Worm (Caenorhabditis elegans): ENCODE results near the gene nhr-152.

The nhr-152 gene

DNA sequence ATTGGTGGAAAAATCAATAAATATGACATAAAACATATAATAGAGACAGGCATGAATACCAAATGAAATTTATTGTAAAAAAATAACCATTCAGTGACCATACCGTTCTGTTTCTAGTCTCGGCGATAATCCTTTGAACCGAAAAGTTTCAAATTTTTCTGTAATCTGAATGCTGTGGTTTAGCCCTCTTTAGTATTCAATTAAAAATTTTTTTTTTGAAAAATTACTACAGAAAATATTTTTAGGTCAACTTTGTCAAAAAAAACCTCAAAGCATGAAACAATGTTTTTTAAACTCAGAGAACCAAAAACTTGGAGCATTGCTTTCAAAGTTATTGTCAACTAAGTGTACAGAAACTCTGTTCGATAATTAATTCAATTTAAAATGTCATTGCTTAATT is 22.4 kb downstream of the nhr-152 start, which contains the start of gene ZK105.11:
TSS of gene ZK105.11 (minus strand) at position 101 of the 400 bp plus-strand sequence.
- no peak for TF ChIP-seq peb-1 (tag; optimal IDR thresholded peaks at IDR 0.05)
- TF ChIP-seq unc-62 (GFP tag; optimal IDR thresholded peaks at IDR 0.05), result no peak
- TF ChIP-seq mbf-1 (tag; optimal IDR thresholded peaks at IDR 0.05), result no peak
- TF ChIP-seq fos-1 (tag; optimal IDR thresholded peaks at IDR 0.05), result no peak
- no peak for TF ChIP-seq mab-5 (tag; optimal IDR thresholded peaks at IDR 0.05)
- TF ChIP-seq skn-1 (tag; optimal IDR thresholded peaks at IDR 0.05), result no peak
- no peak for TF ChIP-seq elt-3 (tag; optimal IDR thresholded peaks at IDR 0.05)
- no peak for TF ChIP-seq snpc-4 (tag; optimal IDR thresholded peaks at IDR 0.05)
- TF ChIP-seq lsy-2 (tag; optimal IDR thresholded peaks at IDR 0.05), result no peak
- no peak for TF ChIP-seq egl-27 (tag; optimal IDR thresholded peaks at IDR 0.05)
- no peak for TF ChIP-seq elt-1 (tag; optimal IDR thresholded peaks at IDR 0.05)

DNA sequence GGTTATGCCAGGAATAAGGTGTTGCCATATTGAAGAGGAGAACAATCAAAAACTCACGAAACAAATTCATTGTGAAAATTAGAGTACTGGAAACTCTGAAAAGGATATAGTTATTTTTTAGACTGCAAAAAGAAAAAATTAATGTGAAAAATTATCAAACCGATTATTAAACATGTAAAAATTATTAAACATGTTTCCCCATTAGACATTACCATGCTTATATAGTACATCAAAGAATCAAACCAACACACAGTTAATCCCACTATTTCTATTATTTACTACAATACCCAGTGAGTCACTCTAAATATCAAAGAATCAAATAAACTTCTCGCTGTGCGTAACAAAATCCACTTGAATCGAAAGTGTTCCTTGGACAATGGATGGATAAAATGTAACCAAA is 26.9 kb downstream of the nhr-152 start, which contains the start of gene ZK105.13:
TSS of gene ZK105.13 (minus strand) at position 101 of the 400 bp plus-strand sequence.
- TF ChIP-seq elt-3 (tag; optimal IDR thresholded peaks at IDR 0.05), result no peak
- no peak for TF ChIP-seq C34F6.9 (tag; optimal IDR thresholded peaks at IDR 0.05)
- no peak for TF ChIP-seq Y55F3AM.14 (GFP tag; optimal IDR thresholded peaks at IDR 0.05)
- TF ChIP-seq unc-55 (GFP tag; optimal IDR thresholded peaks at IDR 0.05), result no peak
- no peak for TF ChIP-seq lsy-2 (tag; optimal IDR thresholded peaks at IDR 0.05)
- no peak for TF ChIP-seq ceh-82 (tag; optimal IDR thresholded peaks at IDR 0.05)
- TF ChIP-seq nhr-12 (tag; optimal IDR thresholded peaks at IDR 0.05), result no peak
- no peak for TF ChIP-seq elt-1 (tag; optimal IDR thresholded peaks at IDR 0.05)
- TF ChIP-seq F13H6.1 (tag; optimal IDR thresholded peaks at IDR 0.05), result no peak
- TF ChIP-seq gmeb-1 (tag; optimal IDR thresholded peaks at IDR 0.05), result no peak
- no peak for TF ChIP-seq ztf-1 (GFP tag; conservative IDR thresholded peaks at IDR 0.05)
- TF ChIP-seq nhr-6 (tag; optimal IDR thresholded peaks at IDR 0.05), result no peak
- no peak for TF ChIP-seq peb-1 (tag; optimal IDR thresholded peaks at IDR 0.05)
- TF ChIP-seq unc-39 (tag; optimal IDR thresholded peaks at IDR 0.05), result no peak
- no peak for TF ChIP-seq nhr-25 (tag; optimal IDR thresholded peaks at IDR 0.05)
- no peak for TF ChIP-seq lin-11 (tag; optimal IDR thresholded peaks at IDR 0.05)
- TF ChIP-seq nhr-23 (tag; optimal IDR thresholded peaks at IDR 0.05), result no peak
- no peak for TF ChIP-seq sma-9 (GFP tag; optimal IDR thresholded peaks at IDR 0.05)
- TF ChIP-seq sma-9 (tag; optimal IDR thresholded peaks at IDR 0.05), result no peak

DNA sequence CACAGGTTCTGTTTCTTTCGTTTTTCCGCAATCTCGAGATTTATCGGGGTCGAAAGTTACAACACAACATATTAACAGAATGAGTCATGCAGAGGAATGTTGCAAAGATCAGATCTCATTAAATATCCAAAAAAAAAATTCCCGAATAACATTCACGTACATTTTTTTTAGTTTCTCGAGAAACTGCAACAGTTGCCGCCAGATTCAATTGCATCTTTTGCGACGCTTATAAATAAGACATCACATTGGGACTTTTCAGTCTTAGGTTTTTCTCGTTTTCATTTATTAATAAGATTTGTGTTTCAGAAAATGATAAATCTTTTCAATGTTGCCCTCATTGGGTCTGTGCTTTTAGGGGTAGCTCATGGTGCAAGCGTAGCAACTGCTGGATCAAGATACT is 27.5 kb downstream of the nhr-152 start, which contains the start of gene ZK105.1:
TSS of gene ZK105.1 (plus strand) at position 301 of the 400 bp plus-strand sequence.
- no peak for TF ChIP-seq nhr-23 (tag; optimal IDR thresholded peaks at IDR 0.05)
- no peak for TF ChIP-seq ceh-16 (tag; optimal IDR thresholded peaks at IDR 0.05)
- TF ChIP-seq ZK546.5 (tag; optimal IDR thresholded peaks at IDR 0.05), result no peak
- TF ChIP-seq nhr-25 (tag; optimal IDR thresholded peaks at IDR 0.05), result no peak
- no peak for TF ChIP-seq mab-5 (tag; optimal IDR thresholded peaks at IDR 0.05)
- no peak for TF ChIP-seq gmeb-1 (tag; optimal IDR thresholded peaks at IDR 0.05)

DNA sequence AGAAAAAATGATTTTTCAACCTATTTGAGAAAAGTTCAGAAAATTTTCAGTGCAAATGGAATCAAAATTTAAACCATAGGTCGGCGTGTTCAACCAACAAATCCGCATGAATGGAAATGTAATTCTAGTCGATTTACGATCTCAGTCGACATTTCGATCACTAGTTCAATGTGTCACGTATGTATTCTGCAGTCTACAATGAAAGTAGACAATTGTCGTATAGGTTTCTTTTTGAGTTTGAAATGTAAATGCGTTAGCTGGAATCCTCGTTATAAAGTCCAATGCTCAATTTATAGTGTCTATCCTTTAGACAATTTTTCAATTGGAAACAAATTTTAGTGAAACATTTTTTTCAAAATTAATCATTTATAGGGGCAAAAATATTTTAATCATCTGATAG is 29.9 kb downstream of the nhr-152 start, which contains the start of gene ZK105.12:
TSS of gene ZK105.12 (minus strand) at position 101 of the 400 bp plus-strand sequence.
- TF ChIP-seq nhr-12 (tag; optimal IDR thresholded peaks at IDR 0.05) (no peak), F13H6.1 (tag; optimal IDR thresholded peaks at IDR 0.05) (no peak), egl-27 (tag; optimal IDR thresholded peaks at IDR 0.05) (no peak)

DNA sequence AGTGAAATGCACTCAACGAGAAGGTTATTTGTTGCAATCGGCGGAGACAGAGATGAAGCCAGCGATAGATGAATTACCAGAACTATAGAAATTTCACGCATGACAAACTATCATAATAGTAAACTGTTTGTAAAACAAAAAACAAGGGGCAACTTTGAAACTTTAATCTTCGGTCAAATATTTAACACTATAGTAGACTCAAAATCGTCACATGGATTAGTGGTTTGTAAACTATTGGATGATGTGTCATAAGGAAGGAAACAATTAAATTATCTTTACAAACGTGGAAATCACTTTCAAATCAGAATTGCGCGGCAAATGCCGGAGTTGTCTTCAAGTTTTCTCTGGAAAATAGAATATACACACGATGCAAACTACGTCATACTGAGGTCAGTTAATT is 31.5 kb downstream of the nhr-152 start, which contains the start of gene ZK105.5:
TSS of gene ZK105.5 (minus strand) at position 101 of the 400 bp plus-strand sequence.
- TF ChIP-seq nhr-10 (tag; optimal IDR thresholded peaks at IDR 0.05) (no peak), blmp-1 (tag; optimal IDR thresholded peaks at IDR 0.05; ENCODE audit: insufficient read depth) (no peak), dmd-4 (tag; optimal IDR thresholded peaks at IDR 0.05) (no peak), aly-2 (tag; optimal IDR thresholded peaks at IDR 0.05) (no peak), nhr-21 (tag; optimal IDR thresholded peaks at IDR 0.05) (no peak), mdl-1 (tag; optimal IDR thresholded peaks at IDR 0.05) (no peak), ceh-16 (tag; optimal IDR thresholded peaks at IDR 0.05) (no peak), lin-39 (tag; optimal IDR thresholded peaks at IDR 0.05) (no peak)

All from whole organism, L2 larva.